1 worm cellular context compared by ENCODE assay signal in the genomic region with DNA sequence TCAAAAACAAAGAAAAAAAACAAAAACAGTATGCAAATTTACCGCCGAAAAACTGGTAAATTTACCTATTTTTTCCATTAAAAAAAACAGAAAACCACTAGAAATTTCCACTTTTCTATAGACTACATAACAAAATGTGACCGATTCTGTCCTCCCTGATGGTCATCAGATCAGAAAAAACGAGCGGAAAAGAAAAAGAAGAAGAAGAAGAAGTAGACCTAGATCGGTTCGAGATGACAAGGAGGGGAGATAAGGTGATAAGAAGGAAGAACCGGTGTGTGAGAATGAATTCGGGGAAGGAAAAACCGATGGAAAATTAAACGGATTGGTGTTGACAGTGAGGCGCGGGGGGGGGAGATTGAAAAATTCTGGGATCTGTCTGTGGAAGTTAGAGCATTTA.
TF ChIP-seq lines count a peak whose summit lies in the region.

No protein-coding gene starts in this region.

TF ChIP-seq in whole organism, L1 larva, 84 proteins besides CTCF, POLR2A, EP300 and RAD21 (continued from another document):
- no peak for TF ChIP-seq snu-23 (GFP tag; optimal IDR thresholded peaks at IDR 0.05; lab: Kevin White, UChicago)
- TF ChIP-seq egl-27 (tag; optimal IDR thresholded peaks at IDR 0.05; lab: Kevin White, UChicago): no peak
- no peak for TF ChIP-seq mdl-1 (tag; optimal IDR thresholded peaks at IDR 0.05; lab: Kevin White, UChicago)
- TF ChIP-seq nhr-85 (tag; lab: Kevin White, UChicago): peak; percentile 55
- no peak for TF ChIP-seq hpl-2 (GFP tag; optimal IDR thresholded peaks at IDR 0.05; lab: Kevin White, UChicago)
- TF ChIP-seq nhr-76 (tag; optimal IDR thresholded peaks at IDR 0.05; lab: Kevin White, UChicago): no peak
- no peak for TF ChIP-seq alr-1 (tag; optimal IDR thresholded peaks at IDR 0.05; lab: Kevin White, UChicago; ENCODE audit: borderline replicate concordance)
- TF ChIP-seq lsy-2 (tag; optimal IDR thresholded peaks at IDR 0.05; lab: Kevin White, UChicago): no peak
- TF ChIP-seq elt-3 (tag; optimal IDR thresholded peaks at IDR 0.05; lab: Kevin White, UChicago): peak in 3 of 6 experiments; percentile 7 to 84 (median 35)
- TF ChIP-seq hlh-4 (tag; optimal IDR thresholded peaks at IDR 0.05; lab: Kevin White, UChicago): no peak
- no peak for TF ChIP-seq ces-1 (GFP tag; optimal IDR thresholded peaks at IDR 0.05; lab: Kevin White, UChicago)
- TF ChIP-seq ceh-88 (GFP tag; IDR thresholded peaks at IDR 0.05; lab: Robert Waterston, UW): no peak
- TF ChIP-seq nhr-84 (tag; optimal IDR thresholded peaks at IDR 0.05; lab: Kevin White, UChicago): no peak
TF ChIP-seq in whole organism, L1 larva: peak in this region for 4.
